Fruit fly (Drosophila melanogaster): ENCODE data around the gene Ugt316A1.

Ugt316A1 gene

dm6 chr3L:19062472-19063409, at the start of gene Ugt316A1, which contains the start of gene Sfxn2:
Ugt316A1 (minus strand) TSS chr3L:19062816.
Sfxn2 (plus strand) TSS chr3L:19063165.
- TF ChIP-seq CG12605 (GFP tag; IDR thresholded peaks at IDR 0.05) = peak; percentile 63
- TF ChIP-seq CG34367 (tag; optimal IDR thresholded peaks at IDR 0.05) = no peak
- peak; percentile 45; the same call in 1 of the 2 replicates for TF ChIP-seq Ets98B (GFP tag; IDR thresholded peaks at IDR 0.05)
- TF ChIP-seq D1 (tag; optimal IDR thresholded peaks at IDR 0.05) = no peak
- TF ChIP-seq CG14655 (GFP tag; optimal IDR thresholded peaks at IDR 0.05) = no peak
- TF ChIP-seq EcR (GFP tag; optimal IDR thresholded peaks at IDR 0.05) = no peak
- peak; percentile 52 for TF ChIP-seq Pif1B (GFP tag; optimal IDR thresholded peaks at IDR 0.05)
- peak; percentile 64 for TF ChIP-seq Snoo (tag; optimal IDR thresholded peaks at IDR 0.05)
- peak; percentile 61 for TF ChIP-seq CG8301 (tag; optimal IDR thresholded peaks at IDR 0.05)
- no peak for TF ChIP-seq CG17806 (tag; optimal IDR thresholded peaks at IDR 0.05)
- no peak for TF ChIP-seq rn (GFP tag; IDR thresholded peaks at IDR 0.05)
- TF ChIP-seq Pif1A (GFP tag; optimal IDR thresholded peaks at IDR 0.05) = peak; percentile 79
- peak; percentile 36 for TF ChIP-seq CG15710 (tag; optimal IDR thresholded peaks at IDR 0.05)
- TF ChIP-seq CG32121 (GFP tag; IDR thresholded peaks at IDR 0.05) = peak; percentile 33
- no peak for TF ChIP-seq CG9948 (tag; optimal IDR thresholded peaks at IDR 0.05)
- TF ChIP-seq CG8159 (tag; optimal IDR thresholded peaks at IDR 0.05) = peak; percentile 35
- TF ChIP-seq CG4496 (GFP tag; IDR thresholded peaks at IDR 0.05) = peak; percentile 23
- peak; percentile 58 for TF ChIP-seq CG13204 (GFP tag; optimal IDR thresholded peaks at IDR 0.05)
- peak; percentile 50; the same call in 1 of the 3 replicates for TF ChIP-seq fd96Ca (GFP tag; IDR thresholded peaks at IDR 0.05)
- TF ChIP-seq gl (tag; optimal IDR thresholded peaks at IDR 0.05) = peak; percentile 5
- TF ChIP-seq CG10348 (GFP tag; IDR thresholded peaks at IDR 0.05) = no peak

DNA sequence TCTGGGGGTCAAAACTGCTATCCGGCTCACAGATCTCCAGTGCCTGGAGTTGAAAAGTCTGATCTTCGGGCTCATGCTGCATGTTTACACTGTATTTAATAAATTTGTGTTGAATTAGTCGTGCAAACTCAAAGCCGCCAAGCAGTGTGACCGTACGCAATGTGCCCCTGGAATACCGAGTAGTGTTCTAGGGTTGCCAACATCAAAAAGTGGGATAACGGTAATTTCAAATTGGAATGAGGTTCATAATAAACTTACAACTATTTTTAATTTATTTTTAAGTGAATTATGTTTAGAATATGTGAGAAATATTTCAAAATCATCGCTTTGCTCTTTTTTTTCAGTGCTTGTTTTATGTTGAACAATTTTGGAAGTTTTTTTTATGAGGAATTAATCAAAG, 37.6 kb upstream of the Ugt316A1 start, which contains the start of gene Gem2:
TSS of gene Gem2 (minus strand) at position 176 of the 400 bp plus-strand sequence.
- TF ChIP-seq Pif1A (GFP tag; optimal IDR thresholded peaks at IDR 0.05) (no peak), D1 (tag; optimal IDR thresholded peaks at IDR 0.05) (peak; percentile 88)

DNA sequence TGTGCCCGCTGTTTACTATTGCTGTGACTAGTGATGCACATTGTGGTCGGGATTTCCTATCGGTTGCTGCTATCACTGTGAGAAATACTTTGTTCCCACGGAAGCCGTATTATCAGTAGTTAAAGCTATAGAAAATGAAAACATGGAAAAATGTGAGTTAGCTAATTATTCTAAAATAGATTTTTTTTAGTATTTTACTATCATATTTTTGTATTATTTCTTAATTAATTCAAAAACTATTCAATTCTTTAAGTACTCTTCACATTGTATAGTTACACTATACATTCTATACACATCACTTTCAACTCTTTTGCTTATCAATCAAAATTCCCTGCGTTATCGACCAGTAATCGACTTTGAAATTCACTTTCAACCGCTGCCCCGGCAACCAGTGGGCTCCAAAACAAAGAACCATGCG, 35.1 kb upstream of the Ugt316A1 start, which contains the start of the genes Naxd and CG14079:
TSS of gene Naxd (minus strand) at position 45 of the 418 bp plus-strand sequence.
TSS of gene CG14079 (plus strand) at position 335 of the 418 bp plus-strand sequence.
- TF ChIP-seq EcR (GFP tag; optimal IDR thresholded peaks at IDR 0.05) (no peak), Snoo (tag; optimal IDR thresholded peaks at IDR 0.05) (peak; percentile 61), CG32121 (GFP tag; IDR thresholded peaks at IDR 0.05) (peak; percentile 77), CG15710 (tag; optimal IDR thresholded peaks at IDR 0.05) (peak; percentile 83), CG8159 (tag; optimal IDR thresholded peaks at IDR 0.05) (peak; percentile 71), CG17806 (tag; optimal IDR thresholded peaks at IDR 0.05) (peak; percentile 85), CG10348 (GFP tag; IDR thresholded peaks at IDR 0.05) (peak; percentile 42; the same call in 1 of the 2 replicates), CG13204 (GFP tag; optimal IDR thresholded peaks at IDR 0.05) (no peak), CG14655 (GFP tag; optimal IDR thresholded peaks at IDR 0.05) (peak; percentile 83), CG34367 (tag; optimal IDR thresholded peaks at IDR 0.05) (peak; percentile 64), D1 (tag; optimal IDR thresholded peaks at IDR 0.05) (no peak), gl (tag; optimal IDR thresholded peaks at IDR 0.05) (peak; percentile 18), CG9948 (tag; optimal IDR thresholded peaks at IDR 0.05) (peak; percentile 69), CG4496 (GFP tag; IDR thresholded peaks at IDR 0.05) (peak; percentile 86), Pif1A (GFP tag; optimal IDR thresholded peaks at IDR 0.05) (no peak), rn (GFP tag; IDR thresholded peaks at IDR 0.05) (peak; percentile 54), CG8301 (tag; optimal IDR thresholded peaks at IDR 0.05) (peak; percentile 73), Ets98B (GFP tag; IDR thresholded peaks at IDR 0.05) (peak; percentile 75), Pif1B (GFP tag; optimal IDR thresholded peaks at IDR 0.05) (peak; percentile 70), CG12605 (GFP tag; IDR thresholded peaks at IDR 0.05) (peak; percentile 64), fd96Ca (GFP tag; IDR thresholded peaks at IDR 0.05) (no peak; the same call in 2 of the 3 replicates)

dm6 chr3L:19097102-19097501, 34.5 kb upstream of the Ugt316A1 start:
- TF ChIP-seq CG34367 (tag; optimal IDR thresholded peaks at IDR 0.05) (no peak), gl (tag; optimal IDR thresholded peaks at IDR 0.05) (no peak), EcR (GFP tag; optimal IDR thresholded peaks at IDR 0.05) (peak; percentile 41)

dm6 chr3L:19096032-19096431, 33.4 kb upstream of the Ugt316A1 start, which contains the start of gene CNPYb:
CNPYb (minus strand) TSS chr3L:19096217.
- peak; percentile 1 for TF ChIP-seq Pif1B (GFP tag; optimal IDR thresholded peaks at IDR 0.05)
- no peak for TF ChIP-seq CG17806 (tag; optimal IDR thresholded peaks at IDR 0.05)
- TF ChIP-seq D1 (tag; optimal IDR thresholded peaks at IDR 0.05) = peak; percentile 6
